Fruit fly (Drosophila melanogaster) whole organism, prepupa: ENCODE measurements around the gene Prosbeta3.

ENCODE experiments used
- Blimp-1 ChIP-seq: fragments of 200-800 bp; sonication (Bioruptor generic); optimal IDR thresholded peaks from 3 replicates; lab custom pipeline; 2017; ENCODE audit warnings: missing biosample characterization, missing genetic modification characterization, mild to moderate bottlenecking, moderate library complexity, missing genetic modification reagents
- CG8119 ChIP-seq: fragments of 200-800 bp; sonication (Bioruptor generic); IDR thresholded peaks from 3 replicates; pipeline ENCODE4 v1.3.6; 2022; ENCODE audit warnings: missing biosample characterization, missing genetic modification characterization
- Hr39 ChIP-seq: fragments of 200-800 bp; sonication (Bioruptor generic); optimal IDR thresholded peaks from 2 replicates; lab custom pipeline; 2016; ENCODE audit warnings: missing biosample characterization, missing genetic modification characterization
- Lpt ChIP-seq: fragments of 200-800 bp; sonication (Bioruptor generic); optimal IDR thresholded peaks from 3 replicates; lab custom pipeline; 2016; ENCODE audit warnings: missing biosample characterization, missing genetic modification characterization
- OdsH ChIP-seq: fragments of 200-800 bp; sonication (Bioruptor generic); optimal IDR thresholded peaks from 3 replicates; lab custom pipeline; 2016; ENCODE audit warnings: missing biosample characterization, missing genetic modification characterization
- acj6 ChIP-seq: fragments of 200-800 bp; sonication (Bioruptor generic); optimal IDR thresholded peaks from 3 replicates; lab custom pipeline; 2016; ENCODE audit warnings: missing biosample characterization, missing genetic modification characterization
- fkh ChIP-seq: fragments of 200-800 bp; sonication (Bioruptor generic); optimal IDR thresholded peaks from 3 replicates; lab custom pipeline; 2017; ENCODE audit warnings: missing biosample characterization, mild to moderate bottlenecking, missing genetic modification characterization, moderate library complexity

dm6 chr3R:9050519-9051119, 44.6 kb upstream of the Prosbeta3 start, which contains the start of gene Nmdmc:
- TF ChIP-seq Blimp-1 (GFP tag; lab: Kevin White, UChicago) (peak; percentile 30), Lpt (GFP tag; lab: Kevin White, UChicago) (no peak), fkh (GFP tag; lab: Kevin White, UChicago) (no peak), Hr39 (GFP tag; lab: Kevin White, UChicago) (no peak), acj6 (GFP tag; lab: Kevin White, UChicago) (no peak), CG8119 (GFP tag; lab: Robert Waterston, UW) (no peak), OdsH (GFP tag; lab: Kevin White, UChicago) (no peak)
